Worm (Caenorhabditis elegans) whole organism, L4 larva: ENCODE data around the gene ent-2.

ENCODE experiments used
- F49E8.2 ChIP-seq: sonication (generic microtip); optimal IDR thresholded peaks from 2 replicates; lab custom pipeline; 2016; ENCODE audit warnings: missing compliant biosample characterization, mild to moderate bottlenecking, missing genetic modification characterization, borderline replicate concordance
- daf-12 ChIP-seq: fragments of 150-350 bp; optimal IDR thresholded peaks from 2 replicates; lab custom pipeline; 2014; ENCODE audit warnings: missing biosample characterization, missing genetic modification reagents, missing genetic modification characterization
- lin-13 ChIP-seq: fragments of 150-350 bp; optimal IDR thresholded peaks from 2 replicates; lab custom pipeline; 2014; ENCODE audit warnings: missing biosample characterization, missing genetic modification reagents, missing genetic modification characterization
- nhr-28 ChIP-seq: fragments of 150-350 bp; optimal IDR thresholded peaks from 2 replicates; lab custom pipeline; 2014; ENCODE audit warnings: missing biosample characterization, missing genetic modification characterization
- unc-62 ChIP-seq, 3 experiments: fragments of 150-350 bp in 1 of 3; sonication (generic microtip); optimal IDR thresholded peaks in 2 of 3; peaks in 1 of 3; 1 replicate in 1 of 3; 2 replicates in 2 of 3; lab custom pipeline; 2014 to 2017; ENCODE audit warnings: missing biosample characterization in 3 of 3, missing genetic modification characterization in 3 of 3, missing genetic modification reagents in 3 of 3, missing genotype in 1 of 3

- TF ChIP-seq unc-62 (GFP tag; optimal IDR thresholded peaks at IDR 0.05 in 1 of 2; lab: Kevin White, UChicago), result no peak
- no peak for TF ChIP-seq unc-62 (tag; optimal IDR thresholded peaks at IDR 0.05; lab: Kevin White, UChicago)
- TF ChIP-seq lin-13 (GFP tag; lab: Kevin White, UChicago), result no peak
- TF ChIP-seq daf-12 (tag; lab: Kevin White, UChicago), result no peak
- no peak for TF ChIP-seq F49E8.2 (tag; lab: Kevin White, UChicago)
- no peak for TF ChIP-seq nhr-28
Measured at ce11 chrX:15576942-15577341, 23.9 kb upstream of the ent-2 start, which contains the start of gene K09A9.6.
